Worm (Caenorhabditis elegans) whole organism, mixed stage, embryonic: ENCODE results near the gene F19B10.6.

Experiments
- M03D4.4 ChIP-seq: sonication (generic microtip); optimal IDR thresholded peaks from 2 replicates; lab custom pipeline; 2017; ENCODE audit warnings: mild to moderate bottlenecking, missing genetic modification characterization, missing compliant biosample characterization
- bed-3 ChIP-seq: fragments of 200-800 bp; sonication (Bioruptor generic); optimal IDR thresholded peaks from 3 replicates; lab custom pipeline; 2018; ENCODE audit warnings: mild to moderate bottlenecking, missing genetic modification characterization, moderate library complexity, missing compliant biosample characterization
- blmp-1 ChIP-seq: fragments of 150-350 bp; optimal IDR thresholded peaks from 2 replicates; lab custom pipeline; 2014; ENCODE audit warnings: missing biosample characterization, missing genetic modification characterization
- ceh-39 ChIP-seq: fragments of 150-350 bp; optimal IDR thresholded peaks from 2 replicates; lab custom pipeline; 2014; ENCODE audit warnings: missing biosample characterization, missing genetic modification characterization
- ces-1 ChIP-seq: fragments of 150-350 bp; optimal IDR thresholded peaks from 2 replicates; lab custom pipeline; 2014; ENCODE audit warnings: missing biosample characterization, missing genetic modification reagents, missing genetic modification characterization
- cnd-1 ChIP-seq: fragments of 200-800 bp; sonication (Bioruptor generic); optimal IDR thresholded peaks from 2 replicates; lab custom pipeline; 2018; ENCODE audit warnings: mild to moderate bottlenecking, missing genetic modification characterization, missing compliant biosample characterization
- drap-1 ChIP-seq: fragments of 200-800 bp; sonication (Bioruptor generic); optimal IDR thresholded peaks from 3 replicates; lab custom pipeline; 2018; ENCODE audit warnings: mild to moderate bottlenecking, missing genetic modification characterization, missing compliant biosample characterization
- elt-1 ChIP-seq: sonication (generic microtip); optimal IDR thresholded peaks from 2 replicates; lab custom pipeline; 2017; ENCODE audit warnings: missing genetic modification characterization, mild to moderate bottlenecking, missing compliant biosample characterization, antibody characterized with exemption, moderate library complexity, borderline replicate concordance; ENCODE audit not compliant: insufficient read depth
- elt-3 ChIP-seq: fragments of 150-350 bp; optimal IDR thresholded peaks from 2 replicates; lab custom pipeline; 2014; ENCODE audit warnings: missing biosample characterization, missing genetic modification characterization
- flh-1 ChIP-seq: fragments of 200-800 bp; sonication (Bioruptor generic); optimal IDR thresholded peaks from 2 replicates; lab custom pipeline; 2018; ENCODE audit warnings: mild to moderate bottlenecking, missing genetic modification characterization, moderate library complexity, missing compliant biosample characterization
- hlh-1 ChIP-seq: fragments of 150-350 bp; optimal IDR thresholded peaks from 2 replicates; lab custom pipeline; 2014; ENCODE audit warnings: missing biosample characterization, missing genetic modification reagents, missing genetic modification characterization
- lin-13 ChIP-seq: fragments of 150-350 bp; optimal IDR thresholded peaks from 2 replicates; lab custom pipeline; 2014; ENCODE audit warnings: missing biosample characterization, missing genetic modification characterization
- lin-32 ChIP-seq: fragments of 200-800 bp; sonication (Bioruptor generic); optimal IDR thresholded peaks from 2 replicates; lab custom pipeline; 2018; ENCODE audit warnings: mild to moderate bottlenecking, missing genetic modification characterization, missing compliant biosample characterization
- lsy-2 ChIP-seq: fragments of 150-350 bp; optimal IDR thresholded peaks from 2 replicates; lab custom pipeline; 2014; ENCODE audit warnings: missing biosample characterization, missing genetic modification characterization
- mep-1 ChIP-seq: fragments of 150-350 bp; optimal IDR thresholded peaks from 2 replicates; lab custom pipeline; 2017; ENCODE audit warnings: missing biosample characterization, missing genetic modification reagents, missing genetic modification characterization, inconsistent platforms
- mls-2 ChIP-seq: sonication (generic microtip); optimal IDR thresholded peaks from 2 replicates; lab custom pipeline; 2016; ENCODE audit warnings: mild to moderate bottlenecking, missing genetic modification characterization, moderate library complexity, missing compliant biosample characterization
- nhr-12 ChIP-seq: fragments of 150-350 bp; optimal IDR thresholded peaks from 2 replicates; lab custom pipeline; 2014; ENCODE audit warnings: missing biosample characterization, missing genetic modification characterization
- nhr-76 ChIP-seq: sonication (generic microtip); optimal IDR thresholded peaks from 2 replicates; lab custom pipeline; 2017; ENCODE audit warnings: missing biosample characterization, missing genetic modification characterization
- pha-4 ChIP-seq: fragments of 150-350 bp; optimal IDR thresholded peaks from 2 replicates; lab custom pipeline; 2018; ENCODE audit warnings: missing biosample characterization, missing genetic modification reagents, missing genetic modification characterization
- sem-2 ChIP-seq: fragments of 200-800 bp; sonication (Bioruptor generic); optimal IDR thresholded peaks from 2 replicates; lab custom pipeline; 2018; ENCODE audit warnings: mild to moderate bottlenecking, missing genetic modification characterization, missing compliant biosample characterization
- snpc-4 ChIP-seq: fragments of 150-350 bp; optimal IDR thresholded peaks from 2 replicates; lab custom pipeline; 2014; ENCODE audit warnings: missing biosample characterization, missing genetic modification characterization
- sptf-1 ChIP-seq: sonication (generic microtip); optimal IDR thresholded peaks from 2 replicates; lab custom pipeline; 2017; ENCODE audit warnings: mild to moderate bottlenecking, missing genetic modification characterization, moderate library complexity, missing compliant biosample characterization
- unc-120 ChIP-seq: sonication (generic microtip); optimal IDR thresholded peaks from 2 replicates; lab custom pipeline; 2017; ENCODE audit warnings: missing genetic modification characterization, missing compliant biosample characterization; ENCODE audit not compliant: poor library complexity, severe bottlenecking
- unc-39 ChIP-seq: fragments of 150-350 bp; optimal IDR thresholded peaks from 2 replicates; lab custom pipeline; 2014; ENCODE audit warnings: missing biosample characterization, missing genetic modification characterization
- unc-62 ChIP-seq: fragments of 150-350 bp; optimal IDR thresholded peaks from 2 replicates; lab custom pipeline; 2014; ENCODE audit warnings: missing biosample characterization, missing genetic modification reagents, missing genetic modification characterization
- zip-8 ChIP-seq: fragments of 150-350 bp; optimal IDR thresholded peaks from 2 replicates; lab custom pipeline; 2014; ENCODE audit warnings: missing biosample characterization, missing genetic modification characterization
- ztf-11 ChIP-seq: fragments of 150-350 bp; optimal IDR thresholded peaks from 2 replicates; lab custom pipeline; 2014; ENCODE audit warnings: missing biosample characterization, missing genetic modification characterization

Gene F19B10.6

ce11 chrII:3669315-3669714 is 5.6 kb upstream of the F19B10.6 start, which contains the start of gene srx-97:
Gene srx-97 (minus strand): TSS chrII:3669415.
- TF ChIP-seq mep-1 (no peak), lin-13 (tag; lab: Kevin White, UChicago) (no peak), sptf-1 (tag; lab: Kevin White, UChicago) (no peak), pha-4 (tag; lab: Kevin White, UChicago) (no peak), ztf-11 (tag; lab: Kevin White, UChicago) (no peak), flh-1 (GFP tag; lab: Kevin White, UChicago) (no peak), blmp-1 (no peak), elt-3 (tag; lab: Kevin White, UChicago) (no peak), ceh-39 (tag; lab: Kevin White, UChicago) (no peak), elt-1 (tag; lab: Kevin White, UChicago) (no peak), lsy-2 (tag; lab: Kevin White, UChicago) (no peak), unc-120 (tag; lab: Kevin White, UChicago) (no peak), bed-3 (no peak), nhr-76 (tag; lab: Kevin White, UChicago) (no peak), lin-32 (GFP tag; lab: Kevin White, UChicago) (no peak), ces-1 (GFP tag; lab: Kevin White, UChicago) (no peak), unc-39 (tag; lab: Kevin White, UChicago) (no peak)

ce11 chrII:3665181-3665580 is 1.5 kb upstream of the F19B10.6 start:
- TF ChIP-seq unc-39 (tag; lab: Kevin White, UChicago) (no peak), blmp-1 (no peak), sptf-1 (tag; lab: Kevin White, UChicago) (no peak), cnd-1 (no peak)

- TF ChIP-seq ceh-39 (tag; lab: Kevin White, UChicago) (no peak), cnd-1 (no peak), blmp-1 (no peak), hlh-1 (tag; lab: Kevin White, UChicago) (no peak), elt-3 (tag; lab: Kevin White, UChicago) (no peak), elt-1 (tag; lab: Kevin White, UChicago) (no peak), pha-4 (tag; lab: Kevin White, UChicago) (no peak), zip-8 (tag; lab: Kevin White, UChicago) (no peak), ces-1 (GFP tag; lab: Kevin White, UChicago) (no peak), flh-1 (GFP tag; lab: Kevin White, UChicago) (no peak), unc-39 (tag; lab: Kevin White, UChicago) (no peak), unc-62 (GFP tag; lab: Kevin White, UChicago) (no peak), nhr-76 (tag; lab: Kevin White, UChicago) (no peak), bed-3 (no peak), nhr-12 (tag; lab: Kevin White, UChicago) (no peak), drap-1 (GFP tag; lab: Kevin White, UChicago) (no peak)
These were observed 774 bp upstream of the F19B10.6 start, which contains the start of gene F19B10.3 for ce11 chrII:3664470-3664869. Gene F19B10.3 (plus strand): TSS chrII:3664770.

ce11 chrII:3661932-3662331 is 1.8 kb downstream of the F19B10.6 start, which contains the start of gene F19B10.13:
Gene F19B10.13 (plus strand): TSS chrII:3662274.
- TF ChIP-seq unc-62 (GFP tag; lab: Kevin White, UChicago) = no peak
- TF ChIP-seq elt-3 (tag; lab: Kevin White, UChicago) = peak; percentile 61

- no peak for TF ChIP-seq hlh-1 (tag; lab: Kevin White, UChicago)
- TF ChIP-seq mls-2 (tag; lab: Kevin White, UChicago) = no peak
- TF ChIP-seq sem-2 = no peak
- TF ChIP-seq bed-3 = no peak
- no peak for TF ChIP-seq cnd-1
- TF ChIP-seq lin-32 (GFP tag; lab: Kevin White, UChicago) = no peak
- no peak for TF ChIP-seq snpc-4 (tag; lab: Kevin White, UChicago)
- no peak for TF ChIP-seq elt-1 (tag; lab: Kevin White, UChicago)
- TF ChIP-seq lsy-2 (tag; lab: Kevin White, UChicago) = no peak
- TF ChIP-seq M03D4.4 = no peak
- no peak for TF ChIP-seq nhr-12 (tag; lab: Kevin White, UChicago)
- no peak for TF ChIP-seq ceh-39 (tag; lab: Kevin White, UChicago)
- no peak for TF ChIP-seq nhr-76 (tag; lab: Kevin White, UChicago)
- TF ChIP-seq mep-1 = no peak
These were observed 3.9 kb downstream of the F19B10.6 start, which contains the start of gene F19B10.4 for ce11 chrII:3659776-3660175. Gene F19B10.4 (plus strand): TSS chrII:3660076.

ce11 chrII:3655378-3655777 is 8.3 kb downstream of the F19B10.6 start, which contains the start of gene F19B10.5:
Gene F19B10.5 (plus strand): TSS chrII:3655678.
- TF ChIP-seq mep-1 (no peak), unc-62 (GFP tag; lab: Kevin White, UChicago) (no peak), M03D4.4 (no peak), nhr-76 (tag; lab: Kevin White, UChicago) (no peak), drap-1 (GFP tag; lab: Kevin White, UChicago) (no peak)
